Worm (Caenorhabditis elegans): ENCODE data around the gene nhr-92.

- TF ChIP-seq unc-62 (GFP tag; optimal IDR thresholded peaks at IDR 0.05), result no peak
- no peak for TF ChIP-seq F49E8.2 (tag; optimal IDR thresholded peaks at IDR 0.05; ENCODE audit: insufficient read depth)
- TF ChIP-seq F57A8.1 (GFP tag; optimal IDR thresholded peaks at IDR 0.05), result no peak
- TF ChIP-seq Y53G8AR.9 (GFP tag; conservative IDR thresholded peaks at IDR 0.05), result no peak
- no peak for TF ChIP-seq repo-1 (tag; optimal IDR thresholded peaks at IDR 0.05)
- no peak for TF ChIP-seq ama-1 (optimal IDR thresholded peaks at IDR 0.05)
- TF ChIP-seq ama-1 (GFP tag; optimal IDR thresholded peaks at IDR 0.05), result no peak
- TF ChIP-seq F37B4.10 (GFP tag; IDR thresholded peaks at IDR 0.05), result no peak
- TF ChIP-seq F57C9.4 (tag; optimal IDR thresholded peaks at IDR 0.05), result no peak
- TF ChIP-seq snpc-4 (GFP tag; optimal IDR thresholded peaks at IDR 0.05), result no peak
- no peak for TF ChIP-seq snpc-4 (tag; optimal IDR thresholded peaks at IDR 0.05)
- no peak for TF ChIP-seq xnd-1 (tag; optimal IDR thresholded peaks at IDR 0.05)
- no peak for TF ChIP-seq ztf-28 (GFP tag; IDR thresholded peaks at IDR 0.05)
- no peak for TF ChIP-seq nfya-2 (GFP tag; IDR thresholded peaks at IDR 0.05)
Measured at ce11 chrIV:1662872-1663271, 43.0 kb downstream of the nhr-92 start.

Measured in whole organism, young adult.